Worm (Caenorhabditis elegans): Measurements from ENCODE around the gene cnt-2.

DNA sequence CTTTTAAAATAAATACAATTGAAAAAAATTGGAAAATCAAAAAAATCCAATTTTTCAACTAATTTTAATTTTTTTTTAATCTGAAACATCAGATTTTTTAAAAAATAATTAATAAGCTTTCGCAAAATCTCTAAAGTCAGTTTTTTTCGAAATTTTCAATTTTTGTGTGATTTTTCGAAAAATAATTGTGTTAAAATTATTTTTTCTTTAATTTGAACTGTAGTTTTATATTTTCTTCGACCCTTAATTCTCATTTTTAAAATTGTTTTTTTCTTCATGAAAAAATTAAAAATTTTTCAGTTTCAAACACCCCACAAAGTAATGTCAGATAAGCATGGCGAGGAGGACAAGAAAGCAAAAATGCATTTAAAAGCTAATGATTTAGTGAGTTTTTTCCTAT lies 49.8 kb upstream of the cnt-2 start, which contains the start of gene rabx-5:
- no peak for TF ChIP-seq ama-1 (optimal IDR thresholded peaks at IDR 0.05)
- no peak for TF ChIP-seq tbx-11 (GFP tag; IDR thresholded peaks at IDR 0.05)
- TF ChIP-seq sea-1 (GFP tag; conservative IDR thresholded peaks at IDR 0.05): no peak
- TF ChIP-seq flt-1 (GFP tag; IDR thresholded peaks at IDR 0.05): no peak
- no peak for TF ChIP-seq pes-1 (GFP tag; IDR thresholded peaks at IDR 0.05)
- no peak for TF ChIP-seq B0310.2 (tag; optimal IDR thresholded peaks at IDR 0.05)
- no peak for TF ChIP-seq scrt-1 (GFP tag; IDR thresholded peaks at IDR 0.05)
- TF ChIP-seq tra-4 (tag; optimal IDR thresholded peaks at IDR 0.05): no peak
- no peak for TF ChIP-seq hmbx-1 (tag; optimal IDR thresholded peaks at IDR 0.05)
- TF ChIP-seq ceh-13 (GFP tag; optimal IDR thresholded peaks at IDR 0.05): no peak
- no peak for TF ChIP-seq hnd-1 (tag; optimal IDR thresholded peaks at IDR 0.05)
- no peak for TF ChIP-seq F13C5.2 (tag; optimal IDR thresholded peaks at IDR 0.05)
- TF ChIP-seq ets-7 (tag; optimal IDR thresholded peaks at IDR 0.05): no peak
